Fruit fly (Drosophila melanogaster) whole organism, prepupa: ENCODE data around the gene CG4586.

Experiments
- Blimp-1 ChIP-seq: fragments of 200-800 bp; sonication (Bioruptor generic); optimal IDR thresholded peaks from 3 replicates; lab custom pipeline; 2017; ENCODE audit warnings: missing biosample characterization, missing genetic modification characterization, mild to moderate bottlenecking, moderate library complexity, missing genetic modification reagents
- CG10631 ChIP-seq: fragments of 200-800 bp; sonication (Bioruptor generic); optimal IDR thresholded peaks from 2 replicates; lab custom pipeline; 2016; ENCODE audit warnings: missing biosample characterization, missing genetic modification characterization
- CG11762 ChIP-seq: fragments of 200-800 bp; sonication (Bioruptor generic); optimal IDR thresholded peaks from 3 replicates; lab custom pipeline; 2016; ENCODE audit warnings: missing biosample characterization, missing genetic modification characterization; ENCODE audit not compliant: insufficient read depth
- CG3032 ChIP-seq: fragments of 200-800 bp; optimal IDR thresholded peaks from 2 replicates; lab custom pipeline; 2019; ENCODE audit warnings: missing biosample characterization, mild to moderate bottlenecking, missing genetic modification characterization, moderate library complexity
- CG31627 ChIP-seq: fragments of 200-800 bp; sonication (Bioruptor generic); optimal IDR thresholded peaks from 3 replicates; lab custom pipeline; 2016; ENCODE audit warnings: missing biosample characterization, missing genetic modification characterization
- CG6792 ChIP-seq: fragments of 200-800 bp; sonication (Bioruptor generic); optimal IDR thresholded peaks from 3 replicates; lab custom pipeline; 2016; ENCODE audit warnings: missing biosample characterization, missing genetic modification characterization
- CG9139 ChIP-seq: fragments of 200-800 bp; sonication (Bioruptor generic); optimal IDR thresholded peaks from 3 replicates; lab custom pipeline; 2017; ENCODE audit warnings: missing biosample characterization, mild to moderate bottlenecking, missing genetic modification characterization
- Eip75B ChIP-seq: fragments of 200-800 bp; sonication (Bioruptor generic); optimal IDR thresholded peaks from 3 replicates; lab custom pipeline; 2016; ENCODE audit warnings: missing biosample characterization, missing genetic modification characterization
- Eip93F ChIP-seq: fragments of 200-800 bp; sonication (Bioruptor generic); optimal IDR thresholded peaks from 2 replicates; lab custom pipeline; 2016; ENCODE audit warnings: missing biosample characterization, mild to moderate bottlenecking, missing genetic modification characterization
- Hr4 ChIP-seq: fragments of 200-800 bp; sonication (Bioruptor generic); optimal IDR thresholded peaks from 3 replicates; lab custom pipeline; 2016; ENCODE audit warnings: missing biosample characterization, missing genetic modification characterization
- Sox14 ChIP-seq: fragments of 200-800 bp; sonication (Bioruptor generic); optimal IDR thresholded peaks from 3 replicates; lab custom pipeline; 2016; ENCODE audit warnings: missing biosample characterization, missing genetic modification characterization
- cyc ChIP-seq: fragments of 200-800 bp; sonication (Bioruptor generic); optimal IDR thresholded peaks from 3 replicates; lab custom pipeline; 2016; ENCODE audit warnings: missing biosample characterization, missing genetic modification characterization
- fd85E ChIP-seq: fragments of 200-800 bp; sonication (Bioruptor generic); optimal IDR thresholded peaks from 3 replicates; lab custom pipeline; 2016; ENCODE audit warnings: missing biosample characterization, missing genetic modification characterization
- fkh ChIP-seq: fragments of 200-800 bp; sonication (Bioruptor generic); optimal IDR thresholded peaks from 3 replicates; lab custom pipeline; 2017; ENCODE audit warnings: missing biosample characterization, mild to moderate bottlenecking, missing genetic modification characterization, moderate library complexity

CG4586 gene

DNA sequence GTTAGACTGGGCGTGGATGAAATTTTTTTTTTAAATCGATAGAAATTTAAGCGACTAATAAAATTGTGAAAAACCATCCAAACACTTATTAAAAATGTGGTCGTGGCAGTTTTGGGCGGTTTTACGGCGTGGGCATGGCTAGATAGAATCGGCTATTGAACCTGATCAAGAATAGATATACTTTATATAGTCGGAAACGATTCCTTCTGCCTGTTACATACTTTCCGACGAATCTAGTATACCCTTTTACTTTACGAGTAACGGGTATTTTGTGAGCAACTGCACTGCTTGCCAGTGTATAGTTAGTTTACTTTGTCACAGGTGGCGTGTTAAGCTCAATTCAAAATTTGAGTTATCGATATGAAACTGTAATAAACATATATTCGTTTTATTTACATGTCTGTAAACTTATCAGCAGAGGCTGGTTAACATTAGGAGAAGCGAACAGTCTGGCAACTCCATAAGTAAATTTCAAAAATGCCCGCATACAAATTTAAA lies 45.3 kb downstream of the CG4586 start (continued):
- TF ChIP-seq fkh (GFP tag; lab: Kevin White, UChicago) (peak; percentile 39), Sox14 (GFP tag; lab: Kevin White, UChicago) (peak; percentile 25), Blimp-1 (no peak), CG10631 (GFP tag; lab: Kevin White, UChicago) (peak; percentile 22), CG3032 (tag; lab: Kevin White, UChicago) (peak; percentile 82), fd85E (GFP tag; lab: Kevin White, UChicago) (no peak), Hr4 (GFP tag; lab: Kevin White, UChicago) (peak; percentile 61), Eip75B (peak; percentile 71), CG31627 (GFP tag; lab: Kevin White, UChicago) (peak; percentile 37), CG6792 (GFP tag; lab: Kevin White, UChicago) (peak; percentile 32), CG11762 (GFP tag; lab: Kevin White, UChicago) (peak; percentile 20), Eip93F (GFP tag; lab: Kevin White, UChicago) (no peak), cyc (GFP tag; lab: Kevin White, UChicago) (peak; percentile 11), CG9139 (GFP tag; lab: Kevin White, UChicago) (no peak)
